Fruit fly (Drosophila melanogaster): Measurements from ENCODE around the gene CG12020.

The CG12020 gene

dm6 chr3L:1816614-1817013 is 19.5 kb downstream of the CG12020 start:
- TF ChIP-seq CG32264 (GFP tag; optimal IDR thresholded peaks at IDR 0.05), result no peak
- TF ChIP-seq h (GFP tag; optimal IDR thresholded peaks at IDR 0.05), result no peak
- TF ChIP-seq sage (GFP tag; optimal IDR thresholded peaks at IDR 0.05), result no peak
- TF ChIP-seq foxo (GFP tag; optimal IDR thresholded peaks at IDR 0.05), result no peak
- no peak for TF ChIP-seq woc (GFP tag; optimal IDR thresholded peaks at IDR 0.05)
- TF ChIP-seq Sp1 (GFP tag; optimal IDR thresholded peaks at IDR 0.05), result no peak
- TF ChIP-seq psq (GFP tag; optimal IDR thresholded peaks at IDR 0.05), result no peak

- TF ChIP-seq HLH106 (tag; optimal IDR thresholded peaks at IDR 0.05) (no peak), Rel (GFP tag; optimal IDR thresholded peaks at IDR 0.05) (no peak), Rel (tag; optimal IDR thresholded peaks at IDR 0.05) (no peak), OdsH (GFP tag; optimal IDR thresholded peaks at IDR 0.05) (no peak), N (GFP tag; optimal IDR thresholded peaks at IDR 0.05) (no peak), lola (GFP tag; optimal IDR thresholded peaks at IDR 0.05) (no peak), brk (GFP tag; optimal IDR thresholded peaks at IDR 0.05) (no peak), sv (GFP tag; optimal IDR thresholded peaks at IDR 0.05) (no peak), foxo (GFP tag; optimal IDR thresholded peaks at IDR 0.05) (no peak), pan (optimal IDR thresholded peaks at IDR 0.05) (no peak), Vsx2 (GFP tag; optimal IDR thresholded peaks at IDR 0.05; ENCODE audit: partially characterized antibody) (no peak), Sp1 (GFP tag; optimal IDR thresholded peaks at IDR 0.05) (no peak), Mio (GFP tag; optimal IDR thresholded peaks at IDR 0.05) (no peak), Jra (GFP tag; optimal IDR thresholded peaks at IDR 0.05) (no peak), Dfd (GFP tag; optimal IDR thresholded peaks at IDR 0.05) (no peak), ey (GFP tag; optimal IDR thresholded peaks at IDR 0.05) (no peak), Hr83 (GFP tag; optimal IDR thresholded peaks at IDR 0.05; ENCODE audit: poor library complexity, severe bottlenecking) (no peak), h (GFP tag; optimal IDR thresholded peaks at IDR 0.05) (no peak), Abd-B (GFP tag; optimal IDR thresholded peaks at IDR 0.05) (no peak), Hnf4 (GFP tag; optimal IDR thresholded peaks at IDR 0.05) (no peak)
Observed at dm6 chr3L:1817405-1817804, 20.3 kb downstream of the CG12020 start.

- no peak for TF ChIP-seq CG9705 (GFP tag; optimal IDR thresholded peaks at IDR 0.05)
- TF ChIP-seq ey (GFP tag; optimal IDR thresholded peaks at IDR 0.05), result no peak
- no peak for TF ChIP-seq N (GFP tag; optimal IDR thresholded peaks at IDR 0.05)
- no peak for TF ChIP-seq Vsx2 (GFP tag; optimal IDR thresholded peaks at IDR 0.05; ENCODE audit: partially characterized antibody)
- no peak for TF ChIP-seq sage (GFP tag; optimal IDR thresholded peaks at IDR 0.05)
- TF ChIP-seq Hnf4 (GFP tag; optimal IDR thresholded peaks at IDR 0.05), result no peak
- no peak for TF ChIP-seq Hr83 (GFP tag; optimal IDR thresholded peaks at IDR 0.05; ENCODE audit: poor library complexity, severe bottlenecking)
- no peak for TF ChIP-seq brk (GFP tag; optimal IDR thresholded peaks at IDR 0.05)
- no peak for TF ChIP-seq dsf (GFP tag; optimal IDR thresholded peaks at IDR 0.05; ENCODE audit: borderline replicate concordance)
Observed at dm6 chr3L:1818834-1819233, 21.7 kb downstream of the CG12020 start.

- TF ChIP-seq Dfd (GFP tag; optimal IDR thresholded peaks at IDR 0.05), result no peak
- TF ChIP-seq GATAd (GFP tag; optimal IDR thresholded peaks at IDR 0.05), result no peak
- no peak for TF ChIP-seq dmrt93B (GFP tag; optimal IDR thresholded peaks at IDR 0.05)
- TF ChIP-seq Vsx2 (GFP tag; optimal IDR thresholded peaks at IDR 0.05; ENCODE audit: partially characterized antibody), result no peak
- no peak for TF ChIP-seq CG32264 (GFP tag; optimal IDR thresholded peaks at IDR 0.05)
- TF ChIP-seq brk (GFP tag; optimal IDR thresholded peaks at IDR 0.05), result no peak
- no peak for TF ChIP-seq N (GFP tag; optimal IDR thresholded peaks at IDR 0.05)
- no peak for TF ChIP-seq h (GFP tag; optimal IDR thresholded peaks at IDR 0.05)
- no peak for TF ChIP-seq br (GFP tag; optimal IDR thresholded peaks at IDR 0.05)
- no peak for TF ChIP-seq Dif (GFP tag; optimal IDR thresholded peaks at IDR 0.05; ENCODE audit: partially characterized antibody)
- no peak for TF ChIP-seq usp (GFP tag; optimal IDR thresholded peaks at IDR 0.05)
Observed at dm6 chr3L:1821140-1821539, 24.0 kb downstream of the CG12020 start.

dm6 chr3L:1822365-1822764 is 25.3 kb downstream of the CG12020 start:
- TF ChIP-seq Myc (optimal IDR thresholded peaks at IDR 0.05) (no peak), sage (GFP tag; optimal IDR thresholded peaks at IDR 0.05) (no peak), brk (GFP tag; optimal IDR thresholded peaks at IDR 0.05) (no peak), foxo (GFP tag; optimal IDR thresholded peaks at IDR 0.05) (no peak)

Data from whole organism, wandering third instar larva.